Worm (Caenorhabditis elegans) whole organism, L4/young adult: ENCODE measurements around the gene dop-5.

ENCODE experiments used
- W03F9.2 ChIP-seq: fragments of 150-350 bp; optimal IDR thresholded peaks from 2 replicates; lab custom pipeline; 2014; ENCODE audit warnings: missing biosample characterization, missing genetic modification characterization
- dao-5 ChIP-seq: sonication (generic microtip); optimal IDR thresholded peaks from 2 replicates; lab custom pipeline; 2016; ENCODE audit warnings: missing genotype, missing genetic modification characterization, moderate library complexity, missing compliant biosample characterization
- him-1 ChIP-seq: sonication (generic microtip); optimal IDR thresholded peaks from 2 replicates; lab custom pipeline; 2016; ENCODE audit warnings: missing genotype, missing genetic modification reagents, missing genetic modification characterization, missing compliant biosample characterization

The dop-5 gene

DNA sequence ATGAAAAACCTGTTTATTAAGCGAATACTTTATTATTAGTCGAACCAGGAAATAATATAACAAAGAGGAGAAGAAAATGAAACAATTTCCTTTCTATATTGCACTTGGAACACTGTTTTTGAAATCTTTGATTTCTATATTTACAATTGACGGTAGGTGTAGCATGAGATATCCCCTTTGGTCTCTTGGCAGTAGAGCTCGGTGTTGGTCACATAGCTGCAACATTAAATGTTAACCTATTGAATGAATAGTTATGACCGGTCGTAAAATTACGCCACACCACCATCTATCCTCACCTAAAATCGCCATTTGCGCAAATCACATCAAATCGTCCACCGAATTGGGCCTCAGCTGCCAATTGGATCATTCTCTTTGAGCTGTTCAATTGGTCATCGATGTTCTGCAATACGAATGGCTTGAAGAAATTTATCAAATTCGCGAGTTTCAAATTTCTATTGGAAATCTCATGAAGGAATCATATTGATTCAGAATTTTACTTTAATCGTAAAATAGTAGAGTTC lies 21.2 kb downstream of the dop-5 start:
- TF ChIP-seq W03F9.2 (tag; lab: Kevin White, UChicago), result no peak
- TF ChIP-seq dao-5 (tag; lab: Kevin White, UChicago), result no peak
- TF ChIP-seq him-1, result no peak

- no peak for TF ChIP-seq W03F9.2 (tag; lab: Kevin White, UChicago)
- no peak for TF ChIP-seq him-1
- no peak for TF ChIP-seq dao-5 (tag; lab: Kevin White, UChicago)
Observed at ce11 chrV:11344112-11344511, 21.9 kb downstream of the dop-5 start.

DNA sequence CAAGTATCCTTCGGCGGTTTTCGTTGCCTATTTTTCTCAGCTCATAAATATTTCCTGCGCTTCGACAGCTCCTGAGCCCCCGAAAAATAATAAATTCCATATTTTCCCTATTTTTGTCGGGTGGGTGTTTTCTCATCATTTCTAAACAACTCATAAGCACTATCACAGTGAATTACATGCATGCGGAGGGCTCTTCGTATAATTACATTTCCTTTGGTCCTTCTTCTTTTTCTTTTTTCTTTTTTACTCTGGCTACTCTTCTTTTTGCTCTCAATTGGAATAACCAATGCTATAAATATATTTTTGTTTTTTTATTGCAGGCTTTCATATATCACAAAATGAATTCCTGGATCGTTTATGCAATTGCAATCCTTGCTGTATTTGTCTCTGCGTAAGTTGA lies 24.1 kb downstream of the dop-5 start, which contains the start of gene T02E9.5:
Gene T02E9.5 (plus strand): TSS at position 321 of the 400 bp plus-strand sequence.
- TF ChIP-seq dao-5 (tag; lab: Kevin White, UChicago), result no peak
- TF ChIP-seq W03F9.2 (tag; lab: Kevin White, UChicago), result no peak
- no peak for TF ChIP-seq him-1

DNA sequence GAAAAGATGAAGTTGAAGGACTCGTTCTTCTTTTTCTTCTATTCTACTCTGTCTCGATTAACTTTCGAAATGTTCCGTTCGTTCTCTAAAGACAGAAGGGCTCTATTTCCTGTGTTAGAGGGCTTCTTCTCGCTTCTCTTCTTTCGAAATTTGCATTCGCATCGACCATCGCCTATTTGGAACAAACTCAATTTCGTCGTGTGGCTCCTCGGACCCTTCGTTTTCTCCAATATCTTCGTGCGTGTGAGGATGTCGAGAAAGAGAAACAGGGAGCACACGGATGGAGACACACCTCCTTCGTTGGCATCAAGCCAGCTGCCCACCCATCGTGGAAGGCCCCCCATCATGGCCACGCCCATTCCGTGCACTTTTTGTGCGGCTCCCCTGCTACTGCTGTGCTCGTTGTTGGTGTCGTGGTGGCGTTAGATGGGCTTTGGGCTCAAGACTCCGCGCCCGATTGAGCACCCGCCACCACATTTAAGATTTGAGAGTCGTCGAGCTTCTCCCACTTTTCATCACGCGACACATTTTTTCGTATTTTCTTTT lies 24.8 kb downstream of the dop-5 start:
- TF ChIP-seq W03F9.2 (tag; lab: Kevin White, UChicago) (no peak), him-1 (no peak), dao-5 (tag; lab: Kevin White, UChicago) (no peak)

DNA sequence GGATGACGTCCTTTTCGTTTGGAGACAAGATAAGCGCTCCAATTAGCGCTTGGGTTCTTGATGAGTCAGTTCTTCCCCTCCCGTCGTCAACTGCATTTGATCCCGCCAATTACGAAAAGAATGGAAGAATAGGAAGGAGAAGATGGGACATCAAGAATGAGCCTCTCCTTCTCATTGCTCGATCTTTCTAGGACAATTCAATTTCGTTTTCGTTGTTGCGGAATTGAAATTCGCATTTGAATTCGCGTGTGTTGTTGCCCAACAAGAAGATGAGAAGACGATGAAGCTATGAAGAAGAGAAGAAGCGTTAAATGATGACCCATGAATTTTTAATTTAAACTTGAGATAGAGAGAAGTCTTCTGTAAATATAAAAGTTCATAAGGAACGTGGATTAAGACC lies 29.2 kb downstream of the dop-5 start:
- TF ChIP-seq dao-5 (tag; lab: Kevin White, UChicago), result no peak

DNA sequence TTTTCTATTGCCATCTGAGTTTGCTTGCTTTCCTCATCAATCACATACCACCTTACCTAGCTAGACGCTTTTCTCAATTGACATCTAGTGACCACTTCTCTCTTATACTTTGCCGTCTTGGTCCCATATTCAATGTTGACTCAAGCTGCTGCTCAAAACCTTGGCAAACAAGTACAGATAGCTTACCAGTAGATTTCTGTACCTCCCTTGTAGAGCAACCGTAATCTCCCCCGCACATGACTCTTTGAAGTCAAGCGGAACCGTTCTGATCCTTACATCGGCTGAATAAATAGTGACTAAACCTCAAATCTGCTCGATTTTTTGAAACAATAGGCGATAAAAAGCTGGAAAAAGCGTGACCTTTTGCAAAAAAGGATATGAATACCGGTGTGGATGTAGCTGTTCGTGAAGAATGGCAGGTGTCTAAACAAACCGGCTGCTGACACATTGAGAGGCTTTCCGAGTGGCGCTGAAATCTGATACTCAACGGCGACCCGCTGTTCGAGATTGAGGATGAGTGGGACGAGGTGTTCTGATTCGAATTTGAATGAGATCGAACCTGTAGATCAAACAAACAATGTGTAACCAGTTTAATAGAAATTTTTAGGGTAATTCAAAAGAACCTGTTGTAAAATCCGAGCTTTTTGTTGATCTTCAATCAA lies 30.1 kb downstream of the dop-5 start:
- TF ChIP-seq dao-5 (tag; lab: Kevin White, UChicago), result no peak
- TF ChIP-seq W03F9.2 (tag; lab: Kevin White, UChicago), result no peak
- TF ChIP-seq him-1, result no peak

ce11 chrV:11334193-11334592 lies 31.8 kb downstream of the dop-5 start, which contains the start of gene T02E9.6:
Gene T02E9.6, minus strand, starts transcription at chrV:11334293.
- TF ChIP-seq him-1, result no peak
- no peak for TF ChIP-seq W03F9.2 (tag; lab: Kevin White, UChicago)
- no peak for TF ChIP-seq dao-5 (tag; lab: Kevin White, UChicago)

DNA sequence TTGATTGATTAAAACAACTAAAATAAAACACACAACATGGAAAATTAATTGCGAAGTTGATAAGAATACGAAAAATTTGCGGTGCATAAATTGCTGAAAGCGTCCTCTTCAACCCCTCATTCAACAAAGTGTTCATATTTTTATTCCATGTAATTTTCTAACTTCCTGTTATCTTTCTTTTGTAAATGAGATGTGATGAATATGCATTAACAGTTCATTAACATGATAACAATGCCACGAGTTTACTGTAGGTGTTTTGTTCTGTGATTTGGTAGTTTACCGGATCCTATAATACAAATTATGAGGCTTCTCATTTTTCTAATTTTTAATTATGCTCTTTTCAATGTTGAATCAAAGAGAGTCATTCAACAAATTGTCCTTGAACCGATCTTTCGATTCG lies 36.9 kb downstream of the dop-5 start, which contains the start of gene F47G9.6:
Gene F47G9.6 (plus strand): TSS at position 301 of the 400 bp plus-strand sequence.
- no peak for TF ChIP-seq him-1
- no peak for TF ChIP-seq dao-5 (tag; lab: Kevin White, UChicago)
- TF ChIP-seq W03F9.2 (tag; lab: Kevin White, UChicago), result no peak

ce11 chrV:11326914-11327367 lies 39.1 kb downstream of the dop-5 start, which contains the start of gene tmed-10:
Gene tmed-10, minus strand, starts transcription at chrV:11326964.
- TF ChIP-seq him-1 (no peak), W03F9.2 (tag; lab: Kevin White, UChicago) (peak; percentile 77)

- no peak for TF ChIP-seq him-1
- no peak for TF ChIP-seq W03F9.2 (tag; lab: Kevin White, UChicago)
- TF ChIP-seq dao-5 (tag; lab: Kevin White, UChicago), result no peak
Observed at ce11 chrV:11323720-11324119, 42.3 kb downstream of the dop-5 start, which contains the start of gene str-141. Gene str-141, minus strand, starts transcription at chrV:11323820.

ce11 chrV:11321719-11322118 lies 44.3 kb downstream of the dop-5 start, which contains the start of gene F47G9.4:
Gene F47G9.4, minus strand, starts transcription at chrV:11321816.
- TF ChIP-seq him-1 (no peak), dao-5 (tag; lab: Kevin White, UChicago) (no peak), W03F9.2 (tag; lab: Kevin White, UChicago) (no peak)

DNA sequence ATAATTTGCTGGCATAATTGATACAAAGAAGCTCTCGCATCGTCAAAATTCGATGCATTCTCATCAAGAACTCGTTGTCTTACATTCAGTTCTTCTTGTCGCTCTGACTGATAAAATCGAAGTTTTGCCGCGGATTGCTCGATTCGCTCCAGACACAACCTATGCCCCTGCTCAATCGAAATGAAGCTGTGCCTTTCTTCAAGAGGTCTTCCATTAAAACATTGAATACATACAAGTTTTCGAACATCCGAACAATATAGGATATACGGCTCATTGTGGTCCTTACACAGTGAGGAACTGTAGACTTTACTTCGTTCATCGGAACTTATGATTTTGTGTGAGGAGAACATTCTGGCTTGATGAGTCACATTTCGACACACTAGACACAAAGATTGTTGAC lies 45.2 kb downstream of the dop-5 start:
- no peak for TF ChIP-seq dao-5 (tag; lab: Kevin White, UChicago)

- TF ChIP-seq him-1 (no peak), dao-5 (tag; lab: Kevin White, UChicago) (no peak), W03F9.2 (tag; lab: Kevin White, UChicago) (no peak)
Observed at ce11 chrV:11316801-11317200, 49.2 kb downstream of the dop-5 start, which contains the start of gene cutl-18. Gene cutl-18, minus strand, starts transcription at chrV:11316901.
